Fruit fly (Drosophila melanogaster) whole organism, wandering third instar larva: ENCODE measurements around the gene Hayan.

Source experiments
- N ChIP-seq: fragments of >200 bp; optimal IDR thresholded peaks from 2 replicates; lab custom pipeline; 2018; ENCODE audit warnings: missing biosample characterization, missing external identifiers, missing genetic modification characterization
- Vsx2 ChIP-seq: fragments of 200-300, 225-300 bp; sonication (Bioruptor generic); optimal IDR thresholded peaks from 2 replicates; lab custom pipeline; 2018; ENCODE audit warnings: missing biosample characterization, missing genetic modification characterization; ENCODE audit not compliant: partially characterized antibody
- dmrt93B ChIP-seq: fragments of 200-800 bp; sonication (Bioruptor generic); optimal IDR thresholded peaks from 2 replicates; lab custom pipeline; 2018; ENCODE audit warnings: missing biosample characterization, mild to moderate bottlenecking, missing genetic modification characterization
- lola ChIP-seq: fragments of >200 bp; optimal IDR thresholded peaks from 2 replicates; lab custom pipeline; 2017; ENCODE audit warnings: missing biosample characterization, missing genetic modification characterization
- pan ChIP-seq: fragments of >200 bp; optimal IDR thresholded peaks from 2 replicates; lab custom pipeline; 2017
- tai ChIP-seq: sonication (Bioruptor generic); optimal IDR thresholded peaks from 2 replicates; lab custom pipeline; 2016; ENCODE audit warnings: missing biosample characterization, missing genetic modification characterization
- usp ChIP-seq: fragments of >200 bp; optimal IDR thresholded peaks from 2 replicates; lab custom pipeline; 2017; ENCODE audit warnings: missing biosample characterization, missing genetic modification characterization

dm6 chrX:18508565-18508964, 25.0 kb upstream of the Hayan start:
- no peak for TF ChIP-seq usp
- TF ChIP-seq dmrt93B: no peak
- TF ChIP-seq N (GFP tag; lab: Kevin White, UChicago): no peak
- no peak for TF ChIP-seq Vsx2 (GFP tag; lab: Kevin White, UChicago)
- no peak for TF ChIP-seq pan (lab: Kevin White, UChicago)
- TF ChIP-seq lola (GFP tag; lab: Kevin White, UChicago): no peak
- no peak for TF ChIP-seq tai
